Worm (Caenorhabditis elegans) whole organism, mixed stage, embryonic: ENCODE measurements around the gene AC7.3.

Experiments
- M03D4.4 ChIP-seq: sonication (generic microtip); optimal IDR thresholded peaks from 2 replicates; lab custom pipeline; 2017; ENCODE audit warnings: mild to moderate bottlenecking, missing genetic modification characterization, missing compliant biosample characterization
- bed-3 ChIP-seq: fragments of 200-800 bp; sonication (Bioruptor generic); optimal IDR thresholded peaks from 3 replicates; lab custom pipeline; 2018; ENCODE audit warnings: mild to moderate bottlenecking, missing genetic modification characterization, moderate library complexity, missing compliant biosample characterization
- ceh-39 ChIP-seq: fragments of 150-350 bp; optimal IDR thresholded peaks from 2 replicates; lab custom pipeline; 2014; ENCODE audit warnings: missing biosample characterization, missing genetic modification characterization
- ceh-43 ChIP-seq: fragments of 200-800 bp; sonication (Bioruptor generic); optimal IDR thresholded peaks from 2 replicates; lab custom pipeline; 2018; ENCODE audit warnings: mild to moderate bottlenecking, missing genetic modification characterization, moderate library complexity, missing compliant biosample characterization
- ceh-83 ChIP-seq: fragments of 200-800 bp; sonication (Bioruptor generic); optimal IDR thresholded peaks from 2 replicates; lab custom pipeline; 2018; ENCODE audit warnings: mild to moderate bottlenecking, missing genetic modification characterization, missing compliant biosample characterization
- ces-1 ChIP-seq: fragments of 150-350 bp; optimal IDR thresholded peaks from 2 replicates; lab custom pipeline; 2014; ENCODE audit warnings: missing biosample characterization, missing genetic modification reagents, missing genetic modification characterization
- cnd-1 ChIP-seq: fragments of 200-800 bp; sonication (Bioruptor generic); optimal IDR thresholded peaks from 2 replicates; lab custom pipeline; 2018; ENCODE audit warnings: mild to moderate bottlenecking, missing genetic modification characterization, missing compliant biosample characterization
- drap-1 ChIP-seq: fragments of 200-800 bp; sonication (Bioruptor generic); optimal IDR thresholded peaks from 3 replicates; lab custom pipeline; 2018; ENCODE audit warnings: mild to moderate bottlenecking, missing genetic modification characterization, missing compliant biosample characterization
- elt-1 ChIP-seq: sonication (generic microtip); optimal IDR thresholded peaks from 2 replicates; lab custom pipeline; 2017; ENCODE audit warnings: missing genetic modification characterization, mild to moderate bottlenecking, missing compliant biosample characterization, antibody characterized with exemption, moderate library complexity, borderline replicate concordance; ENCODE audit not compliant: insufficient read depth
- elt-3 ChIP-seq: fragments of 150-350 bp; optimal IDR thresholded peaks from 2 replicates; lab custom pipeline; 2014; ENCODE audit warnings: missing biosample characterization, missing genetic modification characterization
- flh-1 ChIP-seq: fragments of 200-800 bp; sonication (Bioruptor generic); optimal IDR thresholded peaks from 2 replicates; lab custom pipeline; 2018; ENCODE audit warnings: mild to moderate bottlenecking, missing genetic modification characterization, moderate library complexity, missing compliant biosample characterization
- ham-2 ChIP-seq: fragments of 200-800 bp; sonication (Bioruptor generic); optimal IDR thresholded peaks from 2 replicates; lab custom pipeline; 2018; ENCODE audit warnings: mild to moderate bottlenecking, missing genetic modification characterization, missing compliant biosample characterization
- hlh-1 ChIP-seq: fragments of 150-350 bp; optimal IDR thresholded peaks from 2 replicates; lab custom pipeline; 2014; ENCODE audit warnings: missing biosample characterization, missing genetic modification reagents, missing genetic modification characterization
- lin-13 ChIP-seq: fragments of 150-350 bp; optimal IDR thresholded peaks from 2 replicates; lab custom pipeline; 2014; ENCODE audit warnings: missing biosample characterization, missing genetic modification characterization
- lin-32 ChIP-seq: fragments of 200-800 bp; sonication (Bioruptor generic); optimal IDR thresholded peaks from 2 replicates; lab custom pipeline; 2018; ENCODE audit warnings: mild to moderate bottlenecking, missing genetic modification characterization, missing compliant biosample characterization
- lsy-2 ChIP-seq: fragments of 150-350 bp; optimal IDR thresholded peaks from 2 replicates; lab custom pipeline; 2014; ENCODE audit warnings: missing biosample characterization, missing genetic modification characterization
- mab-5 ChIP-seq: fragments of 150-350 bp; optimal IDR thresholded peaks from 2 replicates; lab custom pipeline; 2014; ENCODE audit warnings: missing biosample characterization, missing genetic modification characterization
- mep-1 ChIP-seq: fragments of 150-350 bp; optimal IDR thresholded peaks from 2 replicates; lab custom pipeline; 2017; ENCODE audit warnings: missing biosample characterization, missing genetic modification reagents, missing genetic modification characterization, inconsistent platforms
- nhr-12 ChIP-seq: fragments of 150-350 bp; optimal IDR thresholded peaks from 2 replicates; lab custom pipeline; 2014; ENCODE audit warnings: missing biosample characterization, missing genetic modification characterization
- nhr-2 ChIP-seq: fragments of 150-350 bp; optimal IDR thresholded peaks from 2 replicates; lab custom pipeline; 2014; ENCODE audit warnings: missing biosample characterization, missing genetic modification characterization
- nhr-237 ChIP-seq: fragments of 150-350 bp; optimal IDR thresholded peaks from 2 replicates; lab custom pipeline; 2014; ENCODE audit warnings: missing biosample characterization, missing genetic modification characterization
- nhr-76 ChIP-seq: sonication (generic microtip); optimal IDR thresholded peaks from 2 replicates; lab custom pipeline; 2017; ENCODE audit warnings: missing biosample characterization, missing genetic modification characterization
- pha-4 ChIP-seq: fragments of 150-350 bp; optimal IDR thresholded peaks from 2 replicates; lab custom pipeline; 2018; ENCODE audit warnings: missing biosample characterization, missing genetic modification reagents, missing genetic modification characterization
- sem-2 ChIP-seq: fragments of 200-800 bp; sonication (Bioruptor generic); optimal IDR thresholded peaks from 2 replicates; lab custom pipeline; 2018; ENCODE audit warnings: mild to moderate bottlenecking, missing genetic modification characterization, missing compliant biosample characterization
- snpc-4 ChIP-seq: fragments of 150-350 bp; optimal IDR thresholded peaks from 2 replicates; lab custom pipeline; 2014; ENCODE audit warnings: missing biosample characterization, missing genetic modification characterization
- sptf-1 ChIP-seq: sonication (generic microtip); optimal IDR thresholded peaks from 2 replicates; lab custom pipeline; 2017; ENCODE audit warnings: mild to moderate bottlenecking, missing genetic modification characterization, moderate library complexity, missing compliant biosample characterization
- tbx-8 ChIP-seq: fragments of 200-800 bp; sonication (Bioruptor generic); optimal IDR thresholded peaks from 2 replicates; lab custom pipeline; 2018; ENCODE audit warnings: mild to moderate bottlenecking, missing genetic modification characterization, moderate library complexity, missing compliant biosample characterization
- unc-120 ChIP-seq: sonication (generic microtip); optimal IDR thresholded peaks from 2 replicates; lab custom pipeline; 2017; ENCODE audit warnings: missing genetic modification characterization, missing compliant biosample characterization; ENCODE audit not compliant: poor library complexity, severe bottlenecking
- unc-39 ChIP-seq: fragments of 150-350 bp; optimal IDR thresholded peaks from 2 replicates; lab custom pipeline; 2014; ENCODE audit warnings: missing biosample characterization, missing genetic modification characterization
- zip-8 ChIP-seq: fragments of 150-350 bp; optimal IDR thresholded peaks from 2 replicates; lab custom pipeline; 2014; ENCODE audit warnings: missing biosample characterization, missing genetic modification characterization
- ztf-11 ChIP-seq: fragments of 150-350 bp; optimal IDR thresholded peaks from 2 replicates; lab custom pipeline; 2014; ENCODE audit warnings: missing biosample characterization, missing genetic modification characterization

AC7.3 gene

ce11 chrIV:5101945-5102344 is 9.7 kb upstream of the AC7.3 start:
- no peak for TF ChIP-seq hlh-1 (tag; lab: Kevin White, UChicago)
- TF ChIP-seq pha-4 (tag; lab: Kevin White, UChicago), result no peak
- no peak for TF ChIP-seq mep-1
- no peak for TF ChIP-seq elt-1
- no peak for TF ChIP-seq ztf-11 (tag; lab: Kevin White, UChicago)
- no peak for TF ChIP-seq lin-32 (GFP tag; lab: Kevin White, UChicago)
- no peak for TF ChIP-seq elt-3 (tag; lab: Kevin White, UChicago)
- TF ChIP-seq sem-2, result no peak
- no peak for TF ChIP-seq drap-1
- no peak for TF ChIP-seq snpc-4 (tag; lab: Kevin White, UChicago)
- no peak for TF ChIP-seq nhr-12
- no peak for TF ChIP-seq lsy-2
- TF ChIP-seq ceh-39 (tag; lab: Kevin White, UChicago), result no peak
- no peak for TF ChIP-seq cnd-1
- no peak for TF ChIP-seq bed-3
- no peak for TF ChIP-seq nhr-2 (tag; lab: Kevin White, UChicago)
- TF ChIP-seq ham-2, result no peak
- TF ChIP-seq tbx-8, result no peak
- TF ChIP-seq M03D4.4, result no peak

- no peak for TF ChIP-seq nhr-237 (tag; lab: Kevin White, UChicago)
- peak; percentile 68 for TF ChIP-seq ces-1 (GFP tag; lab: Kevin White, UChicago)
- no peak for TF ChIP-seq tbx-8
- TF ChIP-seq M03D4.4, result no peak
- TF ChIP-seq sptf-1 (tag; lab: Kevin White, UChicago), result no peak
These were observed 8.3 kb upstream of the AC7.3 start, which contains the start of gene C02B10.3 for ce11 chrIV:5103229-5103894. TSS of gene C02B10.3 (minus strand) at chrIV:5103279.

- TF ChIP-seq nhr-2 (tag; lab: Kevin White, UChicago) (no peak), ceh-43 (GFP tag; lab: Kevin White, UChicago) (no peak), bed-3 (no peak), unc-39 (no peak), ces-1 (GFP tag; lab: Kevin White, UChicago) (peak; percentile 98)
These were observed 2.7 kb upstream of the AC7.3 start for ce11 chrIV:5108971-5109370.

ce11 chrIV:5109943-5110342 is 1.7 kb upstream of the AC7.3 start:
- TF ChIP-seq ces-1 (GFP tag; lab: Kevin White, UChicago) (peak; percentile 69), unc-120 (tag; lab: Kevin White, UChicago) (no peak), bed-3 (no peak), zip-8 (tag; lab: Kevin White, UChicago) (peak; percentile 91), lsy-2 (no peak), nhr-76 (tag; lab: Kevin White, UChicago) (no peak), nhr-237 (tag; lab: Kevin White, UChicago) (no peak), mep-1 (peak; percentile 7), ceh-39 (tag; lab: Kevin White, UChicago) (no peak), ceh-83 (no peak), ceh-43 (GFP tag; lab: Kevin White, UChicago) (no peak), sem-2 (no peak), drap-1 (no peak), snpc-4 (tag; lab: Kevin White, UChicago) (no peak), nhr-2 (tag; lab: Kevin White, UChicago) (peak; percentile 20), elt-1 (peak; percentile 62), lin-13 (tag; lab: Kevin White, UChicago) (no peak), flh-1 (no peak), elt-3 (tag; lab: Kevin White, UChicago) (no peak), mab-5 (no peak), nhr-12 (no peak)

- TF ChIP-seq nhr-237 (tag; lab: Kevin White, UChicago) (no peak), flh-1 (no peak), drap-1 (no peak), sem-2 (no peak), ceh-83 (no peak), ceh-39 (tag; lab: Kevin White, UChicago) (no peak)
These were observed 1.2 kb upstream of the AC7.3 start for ce11 chrIV:5110391-5110930.
